Fruit fly (Drosophila melanogaster): ENCODE data around the gene CG5885.

Gene CG5885

dm6 chr2L:9966983-9967737 is 49.0 kb upstream of the CG5885 start, which contains the start of the genes Dref and RpL13 (continued):
- TF ChIP-seq CHES-1-like (GFP tag; optimal IDR thresholded peaks at IDR 0.05) (peak; percentile 90), Neu2 (GFP tag; optimal IDR thresholded peaks at IDR 0.05; ENCODE audit: borderline replicate concordance) (peak; percentile 52), oc (tag; optimal IDR thresholded peaks at IDR 0.05) (peak; percentile 60), CG2889 (GFP tag; IDR thresholded peaks at IDR 0.05) (no peak), BEAF-32 (GFP tag; optimal IDR thresholded peaks at IDR 0.05) (peak; percentile 84), CG2202 (tag; optimal IDR thresholded peaks at IDR 0.05) (peak; percentile 79), hbn (GFP tag; IDR thresholded peaks at IDR 0.05; ENCODE audit: partially characterized antibody) (peak; percentile 67), YL-1 (GFP tag; optimal IDR thresholded peaks at IDR 0.05) (peak; percentile 100), Poxn (GFP tag; IDR thresholded peaks at IDR 0.05) (peak; percentile 57; the same call in 1 of the 2 replicates), lab (GFP tag; optimal IDR thresholded peaks at IDR 0.05) (peak; percentile 96), bab2 (GFP tag; optimal IDR thresholded peaks at IDR 0.05) (peak; percentile 69), CG4730 (GFP tag; IDR thresholded peaks at IDR 0.05) (no peak; the same call in 1 of the 2 replicates), CG7839 (tag; optimal IDR thresholded peaks at IDR 0.05) (peak; percentile 82), emc (GFP tag; optimal IDR thresholded peaks at IDR 0.05) (peak; percentile 79), CG8944 (GFP tag; optimal IDR thresholded peaks at IDR 0.05) (peak; percentile 51), Taf1 (GFP tag; IDR thresholded peaks at IDR 0.05) (no peak; the same call in 1 of the 2 replicates), seq (GFP tag; IDR thresholded peaks at IDR 0.05) (peak; percentile 77), tio (GFP tag; optimal IDR thresholded peaks at IDR 0.05) (no peak), CG17912 (GFP tag; optimal IDR thresholded peaks at IDR 0.05) (peak; percentile 96), Mes4 (GFP tag; optimal IDR thresholded peaks at IDR 0.05) (peak; percentile 95), shn (GFP tag; optimal IDR thresholded peaks at IDR 0.05) (peak; percentile 82), CG2712 (tag; optimal IDR thresholded peaks at IDR 0.05) (peak; percentile 85), CG1647 (GFP tag; optimal IDR thresholded peaks at IDR 0.05) (peak; percentile 66), Bdp1 (GFP tag; optimal IDR thresholded peaks at IDR 0.05) (peak; percentile 64), CG18476 (GFP tag; optimal IDR thresholded peaks at IDR 0.05) (peak; percentile 68), Stat92E (GFP tag; optimal IDR thresholded peaks at IDR 0.05) (peak in 1 of 3 experiments; percentile 80), CG11247 (GFP tag; IDR thresholded peaks at IDR 0.05) (peak; percentile 75), CG5953 (GFP tag; IDR thresholded peaks at IDR 0.05) (peak; percentile 73), Vsx1 (GFP tag; optimal IDR thresholded peaks at IDR 0.05) (peak; percentile 93), mam (GFP tag; optimal IDR thresholded peaks at IDR 0.05) (peak; percentile 84), bowl (GFP tag; IDR thresholded peaks at IDR 0.05) (0 out of 2 replicates have a peak, but pooled peaks have one; percentile 32), CG9817 (tag; optimal IDR thresholded peaks at IDR 0.05) (peak; percentile 80), NFAT (GFP tag; IDR thresholded peaks at IDR 0.05) (peak; percentile 82), Sry-δ (GFP tag; optimal IDR thresholded peaks at IDR 0.05) (peak; percentile 92), CG10654 (GFP tag; optimal IDR thresholded peaks at IDR 0.05) (peak; percentile 79), HLH4C (GFP tag; IDR thresholded peaks at IDR 0.05; ENCODE audit: partially characterized antibody) (peak; percentile 90; the same call in 2 of the 3 replicates), Nf-YC (tag; optimal IDR thresholded peaks at IDR 0.05) (peak; percentile 83), dpn (GFP tag; optimal IDR thresholded peaks at IDR 0.05) (peak; percentile 64 to 88), crc (GFP tag; optimal IDR thresholded peaks at IDR 0.05) (peak; percentile 80), gsb-n (tag; optimal IDR thresholded peaks at IDR 0.05) (peak; percentile 88), CG15601 (tag; optimal IDR thresholded peaks at IDR 0.05) (peak; percentile 90), Atf-2 (GFP tag; optimal IDR thresholded peaks at IDR 0.05) (peak; percentile 80), nerfin-1 (tag; optimal IDR thresholded peaks at IDR 0.05) (peak; percentile 84), crp (GFP tag; optimal IDR thresholded peaks at IDR 0.05) (peak in 1 of 2 experiments; percentile 51), trem (tag; optimal IDR thresholded peaks at IDR 0.05) (peak; percentile 85), CG8290 (GFP tag; optimal IDR thresholded peaks at IDR 0.05) (peak; percentile 67), CG8290 (tag; optimal IDR thresholded peaks at IDR 0.05) (peak; percentile 87 to 92), CG12659 (GFP tag; optimal IDR thresholded peaks at IDR 0.05) (peak; percentile 95)
